Worm (Caenorhabditis elegans): ENCODE measurements around the gene F37B12.1.
A peak's percentile ranks its signal among the peaks of the same experiment; 100 is the strongest.

Gene F37B12.1

DNA sequence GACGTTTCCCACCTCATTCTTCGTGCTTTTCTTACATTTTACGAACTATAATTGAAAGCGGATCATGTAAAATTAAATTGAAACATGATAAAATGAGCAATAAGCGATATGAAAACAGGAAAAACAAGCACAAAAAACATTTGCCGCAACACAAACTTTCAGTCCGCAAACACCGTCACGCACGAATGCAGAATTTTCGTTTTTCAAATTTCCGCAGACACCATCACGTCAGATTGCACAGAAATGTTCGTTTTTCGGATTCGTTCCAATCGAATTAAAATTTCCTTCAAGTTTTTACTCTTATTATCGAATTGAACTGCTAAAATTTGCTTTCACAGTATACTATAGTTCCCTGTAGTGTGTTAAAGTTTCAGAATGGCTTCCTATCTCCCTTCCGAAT lies 25.5 kb upstream of the F37B12.1 start, which contains the start of gene chmp-7 (continued):
- TF ChIP-seq pha-4 (GFP tag; IDR thresholded peaks at IDR 0.05): no peak
- TF ChIP-seq pha-4 (tag; optimal IDR thresholded peaks at IDR 0.05): peak; percentile 89
- TF ChIP-seq nhr-28 (tag; optimal IDR thresholded peaks at IDR 0.05): peak; percentile 79
- TF ChIP-seq ztf-7 (tag; optimal IDR thresholded peaks at IDR 0.05): no peak
- no peak for TF ChIP-seq nhr-111 (GFP tag; optimal IDR thresholded peaks at IDR 0.05)
- peak; percentile 55; the same call in 1 of the 2 replicates for TF ChIP-seq snpc-1.2 (GFP tag; IDR thresholded peaks at IDR 0.05)
- no peak for TF ChIP-seq lim-7 (GFP tag; IDR thresholded peaks at IDR 0.05)
- TF ChIP-seq F10B5.3 (tag; optimal IDR thresholded peaks at IDR 0.05): no peak
- no peak for TF ChIP-seq egl-27 (tag; optimal IDR thresholded peaks at IDR 0.05)
- peak; percentile 64 for TF ChIP-seq dmd-6 (GFP tag; IDR thresholded peaks at IDR 0.05)
- no peak for TF ChIP-seq mxl-2 (GFP tag; conservative IDR thresholded peaks at IDR 0.05)
- TF ChIP-seq unc-62 (GFP tag; optimal IDR thresholded peaks at IDR 0.05 in 1 of 2): no peak
- TF ChIP-seq unc-62 (tag; optimal IDR thresholded peaks at IDR 0.05): no peak
- no peak for TF ChIP-seq lir-3 (tag; optimal IDR thresholded peaks at IDR 0.05)
- TF ChIP-seq vab-7 (GFP tag; IDR thresholded peaks at IDR 0.05): no peak; the same call in 1 of the 2 replicates
- TF ChIP-seq nhr-10 (tag; optimal IDR thresholded peaks at IDR 0.05): no peak
- peak; percentile 57 for TF ChIP-seq nhr-25 (tag; optimal IDR thresholded peaks at IDR 0.05; ENCODE audit: borderline replicate concordance, insufficient read depth)
- peak; percentile 92 for TF ChIP-seq mes-2 (tag; optimal IDR thresholded peaks at IDR 0.05; ENCODE audit: poor library complexity, severe bottlenecking)
- TF ChIP-seq lin-38 (GFP tag; IDR thresholded peaks at IDR 0.05): peak; percentile 91
- peak; percentile 71 for TF ChIP-seq ama-1 (optimal IDR thresholded peaks at IDR 0.05)
- TF ChIP-seq Y105C5A.15 (GFP tag; IDR thresholded peaks at IDR 0.05): 0 out of 2 replicates have a peak, but pooled peaks have one; percentile 15
- no peak for TF ChIP-seq F44E2.7 (GFP tag; IDR thresholded peaks at IDR 0.05)
- TF ChIP-seq zag-1 (tag; optimal IDR thresholded peaks at IDR 0.05): no peak
- TF ChIP-seq nhr-77 (tag; optimal IDR thresholded peaks at IDR 0.05): peak; percentile 92
- peak; percentile 80 for TF ChIP-seq nhr-6 (tag; optimal IDR thresholded peaks at IDR 0.05)
- TF ChIP-seq nhr-11 (tag; optimal IDR thresholded peaks at IDR 0.05): peak; percentile 76
- no peak for TF ChIP-seq F26F4.8 (GFP tag; conservative IDR thresholded peaks at IDR 0.05)
- TF ChIP-seq F37D6.2 (tag; optimal IDR thresholded peaks at IDR 0.05): peak; percentile 46
- no peak for TF ChIP-seq dve-1 (tag; optimal IDR thresholded peaks at IDR 0.05; ENCODE audit: insufficient read depth)
- TF ChIP-seq ceh-82 (tag; optimal IDR thresholded peaks at IDR 0.05): no peak
- TF ChIP-seq lin-13 (GFP tag; optimal IDR thresholded peaks at IDR 0.05): peak; percentile 84
- TF ChIP-seq mep-1 (tag; optimal IDR thresholded peaks at IDR 0.05): peak; percentile 92
- TF ChIP-seq tag-97 (GFP tag; IDR thresholded peaks at IDR 0.05): no peak

ce11 chrII:9053564-9053963 lies 24.5 kb upstream of the F37B12.1 start, which contains the start of gene T24B8.7:
Gene T24B8.7, minus strand, starts transcription at chrII:9053664.
- TF ChIP-seq dmd-8 (GFP tag; IDR thresholded peaks at IDR 0.05): no peak
- peak; percentile 35 for TF ChIP-seq aha-1 (tag)

ce11 chrII:9042059-9042458 lies 13.0 kb upstream of the F37B12.1 start:
- TF ChIP-seq nhr-28 (tag; optimal IDR thresholded peaks at IDR 0.05) (peak; percentile 0), pqm-1 (tag; optimal IDR thresholded peaks at IDR 0.05) (peak; percentile 67), nhr-77 (tag; optimal IDR thresholded peaks at IDR 0.05) (peak; percentile 10), pha-4 (GFP tag; IDR thresholded peaks at IDR 0.05) (no peak), pha-4 (tag; optimal IDR thresholded peaks at IDR 0.05) (no peak)

DNA sequence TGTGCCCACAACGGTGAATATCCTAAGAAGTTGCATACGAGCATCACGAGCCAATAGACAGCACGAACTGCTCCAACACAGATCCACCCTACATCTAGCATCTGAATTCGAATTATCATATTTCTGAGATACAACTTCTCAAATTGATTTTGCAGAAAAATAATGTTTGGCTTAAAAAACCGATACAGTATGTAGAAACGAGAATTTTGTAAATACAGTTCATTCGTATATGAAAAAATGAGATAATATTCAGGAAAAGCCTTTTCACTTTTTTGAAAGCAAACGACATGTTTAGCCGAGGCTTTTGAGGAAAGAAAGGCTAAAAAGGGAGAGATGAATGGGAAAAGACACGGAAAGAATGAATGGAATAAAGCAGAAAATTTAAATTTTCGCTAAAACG lies 12.2 kb upstream of the F37B12.1 start, which contains the start of gene F37B12.3:
TSS of gene F37B12.3 (minus strand) at position 101 of the 400 bp plus-strand sequence.
- no peak for TF ChIP-seq ceh-20 (GFP tag; IDR thresholded peaks at IDR 0.05)
- no peak for TF ChIP-seq tag-97 (GFP tag; IDR thresholded peaks at IDR 0.05)
- TF ChIP-seq D1046.2 (GFP tag; IDR thresholded peaks at IDR 0.05): no peak
- no peak for TF ChIP-seq F37D6.2 (tag; optimal IDR thresholded peaks at IDR 0.05)
- no peak for TF ChIP-seq hmg-1.1 (GFP tag; IDR thresholded peaks at IDR 0.05)
- no peak for TF ChIP-seq dpl-1 (GFP tag; optimal IDR thresholded peaks at IDR 0.05)
- TF ChIP-seq zfp-2 (tag; optimal IDR thresholded peaks at IDR 0.05): no peak
- TF ChIP-seq fkh-10 (GFP tag; optimal IDR thresholded peaks at IDR 0.05): no peak
- no peak for TF ChIP-seq T20F7.1 (GFP tag; optimal IDR thresholded peaks at IDR 0.05)
- no peak for TF ChIP-seq nhr-10 (tag; optimal IDR thresholded peaks at IDR 0.05)
- no peak for TF ChIP-seq attf-4 (tag; optimal IDR thresholded peaks at IDR 0.05)
- TF ChIP-seq sdz-12 (GFP tag; optimal IDR thresholded peaks at IDR 0.05): no peak
